Worm (Caenorhabditis elegans): ENCODE results near the gene gldi-6.

Gene gldi-6

ce11 chrII:3471603-3472002, 24.9 kb downstream of the gldi-6 start, which contains the start of gene Y49F6B.13:
TSS of gene Y49F6B.13 (minus strand) at chrII:3471703.
- TF ChIP-seq efl-1 (optimal IDR thresholded peaks at IDR 0.05) (no peak), efl-1 (GFP tag; optimal IDR thresholded peaks at IDR 0.05 in 1 of 2) (peak in 1 of 2 experiments; percentile 47), swsn-7 (tag; optimal IDR thresholded peaks at IDR 0.05) (no peak), sptf-1 (tag; optimal IDR thresholded peaks at IDR 0.05) (no peak)

- TF ChIP-seq unc-86 (tag; optimal IDR thresholded peaks at IDR 0.05), result no peak
- no peak for TF ChIP-seq pag-3 (tag; optimal IDR thresholded peaks at IDR 0.05; ENCODE audit: borderline replicate concordance, insufficient read depth)
- no peak for TF ChIP-seq unc-62 (GFP tag; optimal IDR thresholded peaks at IDR 0.05)
- TF ChIP-seq nhr-20 (tag; optimal IDR thresholded peaks at IDR 0.05), result no peak
- TF ChIP-seq C04F5.9 (tag; optimal IDR thresholded peaks at IDR 0.05), result no peak
- TF ChIP-seq ceh-63 (GFP tag; optimal IDR thresholded peaks at IDR 0.05), result no peak
- no peak for TF ChIP-seq fkh-8 (tag; optimal IDR thresholded peaks at IDR 0.05)
- no peak for TF ChIP-seq hpl-2 (GFP tag; optimal IDR thresholded peaks at IDR 0.05)
- TF ChIP-seq nhr-12 (tag; optimal IDR thresholded peaks at IDR 0.05), result no peak
Measured at ce11 chrII:3472316-3472715, 25.6 kb downstream of the gldi-6 start, which contains the start of gene Y49F6B.12. TSS of gene Y49F6B.12 (minus strand) at chrII:3472416.

DNA sequence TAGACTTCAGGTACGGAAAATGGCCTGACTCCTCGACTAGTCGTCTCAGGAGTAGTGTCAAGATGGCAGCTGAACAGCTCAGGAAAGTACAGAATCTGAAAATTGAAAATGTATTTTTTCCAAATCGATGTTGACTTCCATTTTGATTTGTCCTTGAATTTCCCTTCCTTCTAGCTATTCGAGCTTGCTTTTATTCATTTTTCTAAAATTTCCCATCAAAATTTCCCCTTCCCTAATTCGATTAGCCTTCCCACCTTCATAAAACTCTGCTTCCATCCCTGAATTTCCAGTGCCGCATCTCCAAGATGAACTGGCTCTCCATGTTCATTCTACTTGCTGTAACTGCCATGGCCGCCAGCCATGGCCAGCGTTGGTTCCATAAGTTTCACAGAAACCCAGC, 26.1 kb downstream of the gldi-6 start, which contains the start of gene Y49F6B.6:
Gene Y49F6B.6 (plus strand): TSS at position 301 of the 400 bp plus-strand sequence.
- TF ChIP-seq Y116A8C.19 (tag; optimal IDR thresholded peaks at IDR 0.05; ENCODE audit: borderline replicate concordance) (no peak), fkh-8 (tag; optimal IDR thresholded peaks at IDR 0.05) (no peak), ceh-8 (GFP tag; optimal IDR thresholded peaks at IDR 0.05) (no peak), isw-1 (GFP tag; IDR thresholded peaks at IDR 0.05) (no peak), zip-4 (GFP tag; optimal IDR thresholded peaks at IDR 0.05) (no peak), aha-1 (tag; optimal IDR thresholded peaks at IDR 0.05) (no peak), nhr-71 (tag; optimal IDR thresholded peaks at IDR 0.05) (no peak), irx-1 (tag; optimal IDR thresholded peaks at IDR 0.05) (no peak), egl-13 (tag; optimal IDR thresholded peaks at IDR 0.05) (no peak), nhr-19 (GFP tag; conservative IDR thresholded peaks at IDR 0.05) (no peak)

- TF ChIP-seq nhr-85 (tag) (no peak), sup-37 (GFP tag; optimal IDR thresholded peaks at IDR 0.05) (no peak), nhr-71 (tag; optimal IDR thresholded peaks at IDR 0.05) (no peak), lin-35 (GFP tag; optimal IDR thresholded peaks at IDR 0.05) (no peak)
Measured at ce11 chrII:3473744-3474143, 27.0 kb downstream of the gldi-6 start, which contains the start of gene sdz-32. TSS of gene sdz-32 (plus strand) at chrII:3474044.

DNA sequence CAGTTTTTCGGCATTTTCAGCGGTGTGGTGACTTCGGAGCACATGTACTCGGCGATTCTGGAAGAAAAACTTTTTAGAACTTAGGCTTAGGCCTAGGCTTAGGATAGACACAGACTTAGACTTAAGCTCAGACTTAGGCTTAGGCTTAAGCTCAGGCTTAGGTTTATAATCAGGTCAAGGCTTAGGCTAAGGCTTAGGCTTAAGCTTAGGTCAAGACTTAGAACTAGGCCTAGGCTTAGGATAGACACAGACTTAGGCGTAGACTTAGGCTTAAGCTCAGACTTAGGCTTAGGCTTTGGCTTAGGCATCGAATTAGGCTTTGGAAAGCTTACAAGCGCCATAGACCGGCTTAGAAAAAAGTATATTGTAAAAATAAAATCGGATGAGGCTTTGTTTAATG, 29.8 kb downstream of the gldi-6 start:
- TF ChIP-seq lin-15B (tag; optimal IDR thresholded peaks at IDR 0.05) (no peak), egl-27 (tag; optimal IDR thresholded peaks at IDR 0.05) (no peak), skn-1 (tag; optimal IDR thresholded peaks at IDR 0.05) (no peak), vab-15 (tag; optimal IDR thresholded peaks at IDR 0.05) (no peak), snpc-4 (tag; optimal IDR thresholded peaks at IDR 0.05) (no peak), dpl-1 (GFP tag; optimal IDR thresholded peaks at IDR 0.05) (no peak), nhr-85 (tag) (no peak), aly-2 (tag; optimal IDR thresholded peaks at IDR 0.05) (no peak), lin-13 (GFP tag; optimal IDR thresholded peaks at IDR 0.05) (no peak), aha-1 (tag; optimal IDR thresholded peaks at IDR 0.05) (no peak)

ce11 chrII:3477171-3477570, 30.4 kb downstream of the gldi-6 start, which contains the start of gene fbxb-104:
TSS of gene fbxb-104 (minus strand) at chrII:3477271.
- TF ChIP-seq swsn-7 (tag; optimal IDR thresholded peaks at IDR 0.05) (no peak), fos-1 (tag; optimal IDR thresholded peaks at IDR 0.05) (no peak), pqm-1 (tag; optimal IDR thresholded peaks at IDR 0.05) (no peak), snu-23 (GFP tag; optimal IDR thresholded peaks at IDR 0.05) (no peak), nhr-85 (tag) (no peak), irx-1 (tag; optimal IDR thresholded peaks at IDR 0.05) (no peak), nhr-76 (tag; optimal IDR thresholded peaks at IDR 0.05) (no peak)

Measured in whole organism, L1 larva.